Worm (Caenorhabditis elegans) whole organism, L1 larva: ENCODE measurements around the gene Y24D9A.7.

Experiments
- C04F5.9 ChIP-seq: sonication (generic microtip); optimal IDR thresholded peaks from 2 replicates; lab custom pipeline; 2016; ENCODE audit warnings: missing genetic modification characterization, missing compliant biosample characterization
- Y116A8C.19 ChIP-seq: sonication (generic microtip); optimal IDR thresholded peaks from 2 replicates; lab custom pipeline; 2016; ENCODE audit warnings: missing compliant biosample characterization, missing genetic modification characterization, borderline replicate concordance
- aha-1 ChIP-seq: fragments of 150-350 bp; optimal IDR thresholded peaks from 2 replicates; lab custom pipeline; 2014; ENCODE audit warnings: missing biosample characterization, missing genetic modification characterization
- alr-1 ChIP-seq: fragments of 200-800 bp; sonication (Bioruptor generic); optimal IDR thresholded peaks from 2 replicates; lab custom pipeline; 2018; ENCODE audit warnings: borderline replicate concordance, mild to moderate bottlenecking, missing genetic modification characterization, missing compliant biosample characterization
- aly-2 ChIP-seq: fragments of 150-350 bp; optimal IDR thresholded peaks from 2 replicates; lab custom pipeline; 2014; ENCODE audit warnings: missing biosample characterization, missing genetic modification characterization
- ama-1 ChIP-seq: fragments of 150-350 bp; optimal IDR thresholded peaks from 2 replicates; lab custom pipeline; 2014
- blmp-1 ChIP-seq: fragments of 150-350 bp; optimal IDR thresholded peaks from 2 replicates; lab custom pipeline; 2014; ENCODE audit warnings: missing biosample characterization, missing genetic modification characterization
- ceh-8 ChIP-seq: fragments of 200-800 bp; sonication (Bioruptor generic); optimal IDR thresholded peaks from 2 replicates; lab custom pipeline; 2018; ENCODE audit warnings: mild to moderate bottlenecking, missing genetic modification characterization, moderate library complexity, missing compliant biosample characterization
- ceh-90 ChIP-seq: sonication (generic microtip); optimal IDR thresholded peaks from 2 replicates; lab custom pipeline; 2016; ENCODE audit warnings: missing genetic modification characterization, missing compliant biosample characterization
- dsc-1 ChIP-seq: sonication (generic microtip); optimal IDR thresholded peaks from 2 replicates; lab custom pipeline; 2016; ENCODE audit warnings: mild to moderate bottlenecking, missing genetic modification characterization, missing compliant biosample characterization
- efl-1 ChIP-seq, 4 experiments: fragments of 150-350 bp; optimal IDR thresholded peaks in 3 of 4; peaks in 1 of 4; 1 replicate in 1 of 4; 2 replicates in 3 of 4; lab custom pipeline; 2014; ENCODE audit warnings: missing biosample characterization in 2 of 4, missing genetic modification characterization in 2 of 4, missing genetic modification reagents in 2 of 4
- efl-3 ChIP-seq: fragments of 200-800 bp; sonication (Bioruptor generic); optimal IDR thresholded peaks from 2 replicates; lab custom pipeline; 2018; ENCODE audit warnings: mild to moderate bottlenecking, missing genetic modification characterization, missing compliant biosample characterization
- egl-13 ChIP-seq: sonication (generic microtip); optimal IDR thresholded peaks from 2 replicates; lab custom pipeline; 2016; ENCODE audit warnings: missing genotype, missing genetic modification reagents, missing genetic modification characterization, missing compliant biosample characterization
- egl-27 ChIP-seq, 2 experiments: fragments of 150-350 bp in 1 of 2; sonication (generic microtip); optimal IDR thresholded peaks; 3 replicates each; lab custom pipeline; 2017 to 2018; ENCODE audit warnings: missing biosample characterization in 2 of 2, missing genetic modification characterization in 2 of 2, missing genetic modification reagents in 2 of 2
- ets-5 ChIP-seq: fragments of 200-800 bp; sonication (Bioruptor generic); IDR thresholded peaks from 2 replicates; pipeline ENCODE4 v1.3.6; 2022; ENCODE audit warnings: missing genetic modification characterization, missing compliant biosample characterization
- fkh-4 ChIP-seq: sonication (generic microtip); optimal IDR thresholded peaks from 2 replicates; lab custom pipeline; 2016; ENCODE audit warnings: missing compliant biosample characterization, missing genetic modification characterization, borderline replicate concordance
- fkh-8 ChIP-seq: sonication (generic microtip); optimal IDR thresholded peaks from 2 replicates; lab custom pipeline; 2016; ENCODE audit warnings: mild to moderate bottlenecking, missing genetic modification characterization, missing compliant biosample characterization
- fos-1 ChIP-seq: fragments of 150-350 bp; optimal IDR thresholded peaks from 2 replicates; lab custom pipeline; 2014; ENCODE audit warnings: missing biosample characterization, missing genetic modification characterization
- grh-1 ChIP-seq: fragments of 200-800 bp; sonication (Bioruptor generic); IDR thresholded peaks from 2 replicates; pipeline ENCODE4 v1.3.6; 2022; ENCODE audit warnings: missing genetic modification reagents, missing genetic modification characterization, missing compliant biosample characterization
- hlh-4 ChIP-seq: sonication (generic microtip); optimal IDR thresholded peaks from 2 replicates; lab custom pipeline; 2016; ENCODE audit warnings: mild to moderate bottlenecking, missing genetic modification characterization, missing compliant biosample characterization
- hpl-2 ChIP-seq: fragments of 150-350 bp; optimal IDR thresholded peaks from 2 replicates; lab custom pipeline; 2014; ENCODE audit warnings: missing biosample characterization, missing genetic modification reagents, missing genetic modification characterization
- jun-1 ChIP-seq: fragments of 150-350 bp; optimal IDR thresholded peaks from 2 replicates; lab custom pipeline; 2014; ENCODE audit warnings: missing biosample characterization, missing genetic modification reagents, missing genetic modification characterization
- lin-35 ChIP-seq, 2 experiments: fragments of 150-350 bp; optimal IDR thresholded peaks; 2 replicates each; lab custom pipeline; 2014; ENCODE audit warnings: missing biosample characterization in 2 of 2, missing genetic modification characterization in 2 of 2, missing genetic modification reagents in 2 of 2
- lir-3 ChIP-seq: sonication (generic microtip); optimal IDR thresholded peaks from 2 replicates; lab custom pipeline; 2016; ENCODE audit warnings: mild to moderate bottlenecking, missing genetic modification characterization, moderate library complexity, missing compliant biosample characterization; ENCODE audit not compliant: poor library complexity
- lsy-2 ChIP-seq, 2 experiments: fragments of 150-350 bp; optimal IDR thresholded peaks; 2 replicates each; lab custom pipeline; 2014; ENCODE audit warnings: missing biosample characterization in 2 of 2, missing genetic modification characterization in 2 of 2
- mdl-1 ChIP-seq, 2 experiments: fragments of 150-350 bp; optimal IDR thresholded peaks; 2 replicates each; lab custom pipeline; 2014 to 2017; ENCODE audit warnings: missing biosample characterization in 2 of 2, missing genetic modification characterization in 2 of 2, inconsistent platforms in 1 of 2
- nhr-11 ChIP-seq: fragments of 150-350 bp; optimal IDR thresholded peaks from 2 replicates; lab custom pipeline; 2014; ENCODE audit warnings: missing biosample characterization, missing genetic modification characterization
- nhr-12 ChIP-seq: sonication (generic microtip); optimal IDR thresholded peaks from 2 replicates; lab custom pipeline; 2017; ENCODE audit warnings: missing biosample characterization, missing genetic modification characterization
- nhr-19 ChIP-seq: fragments of 200-800 bp; sonication (Bioruptor generic); conservative IDR thresholded peaks from 2 replicates; pipeline ENCODE4 v1.3.6; 2022; ENCODE audit warnings: missing genetic modification characterization, missing compliant biosample characterization
- nhr-20 ChIP-seq: sonication (generic microtip); optimal IDR thresholded peaks from 2 replicates; lab custom pipeline; 2016; ENCODE audit warnings: mild to moderate bottlenecking, missing genetic modification characterization, missing compliant biosample characterization
- nhr-237 ChIP-seq: fragments of 150-350 bp; optimal IDR thresholded peaks from 2 replicates; lab custom pipeline; 2014; ENCODE audit warnings: missing biosample characterization, missing genetic modification characterization
- nhr-28 ChIP-seq: fragments of 150-350 bp; optimal IDR thresholded peaks from 2 replicates; lab custom pipeline; 2014; ENCODE audit warnings: missing biosample characterization, missing genetic modification characterization
- nhr-47 ChIP-seq: sonication (generic microtip); optimal IDR thresholded peaks from 2 replicates; lab custom pipeline; 2016; ENCODE audit warnings: mild to moderate bottlenecking, missing genetic modification characterization, moderate library complexity, missing compliant biosample characterization
- nhr-71 ChIP-seq: sonication (generic microtip); optimal IDR thresholded peaks from 2 replicates; lab custom pipeline; 2016; ENCODE audit warnings: mild to moderate bottlenecking, missing genetic modification characterization, moderate library complexity, missing compliant biosample characterization
- nhr-76 ChIP-seq: sonication (generic microtip); optimal IDR thresholded peaks from 2 replicates; lab custom pipeline; 2017; ENCODE audit warnings: missing biosample characterization, missing genetic modification characterization
- nhr-77 ChIP-seq: fragments of 150-350 bp; optimal IDR thresholded peaks from 2 replicates; lab custom pipeline; 2014; ENCODE audit warnings: missing biosample characterization, missing genetic modification characterization
- nhr-84 ChIP-seq: sonication (generic microtip); optimal IDR thresholded peaks from 2 replicates; lab custom pipeline; 2017; ENCODE audit warnings: missing biosample characterization, missing genetic modification characterization
- nhr-90 ChIP-seq: sonication (generic microtip); optimal IDR thresholded peaks from 2 replicates; lab custom pipeline; 2016; ENCODE audit warnings: mild to moderate bottlenecking, missing genetic modification characterization, missing compliant biosample characterization; ENCODE audit not compliant: poor library complexity
- pag-3 ChIP-seq: sonication (generic microtip); optimal IDR thresholded peaks from 2 replicates; lab custom pipeline; 2017; ENCODE audit warnings: missing genetic modification characterization, mild to moderate bottlenecking, missing compliant biosample characterization, antibody characterized with exemption, borderline replicate concordance; ENCODE audit not compliant: insufficient read depth
- pqm-1 ChIP-seq: sonication (generic microtip); optimal IDR thresholded peaks from 3 replicates; lab custom pipeline; 2017; ENCODE audit warnings: missing biosample characterization, missing genetic modification characterization
- rnt-1 ChIP-seq: sonication (generic microtip); optimal IDR thresholded peaks from 2 replicates; lab custom pipeline; 2016; ENCODE audit warnings: mild to moderate bottlenecking, missing genetic modification characterization, moderate library complexity, missing compliant biosample characterization
- skn-1 ChIP-seq: fragments of 150-350 bp; optimal IDR thresholded peaks from 2 replicates; lab custom pipeline; 2014; ENCODE audit warnings: missing biosample characterization, missing genetic modification characterization
- snpc-4 ChIP-seq: fragments of 150-350 bp; optimal IDR thresholded peaks from 2 replicates; lab custom pipeline; 2014; ENCODE audit warnings: missing biosample characterization, missing genetic modification characterization
- sptf-1 ChIP-seq: fragments of 150-350 bp; optimal IDR thresholded peaks from 2 replicates; lab custom pipeline; 2014; ENCODE audit warnings: missing biosample characterization, missing genetic modification characterization
- sup-37 ChIP-seq: fragments of 200-800 bp; sonication (Bioruptor generic); optimal IDR thresholded peaks from 2 replicates; lab custom pipeline; 2018; ENCODE audit warnings: mild to moderate bottlenecking, missing genetic modification characterization, missing compliant biosample characterization
- tbx-2 ChIP-seq: sonication (generic microtip); optimal IDR thresholded peaks from 2 replicates; lab custom pipeline; 2016; ENCODE audit warnings: missing genetic modification characterization, missing compliant biosample characterization
- unc-130 ChIP-seq: fragments of 150-350 bp; optimal IDR thresholded peaks from 2 replicates; lab custom pipeline; 2017; ENCODE audit warnings: missing biosample characterization, missing genetic modification characterization, inconsistent platforms
- unc-30 ChIP-seq: sonication (generic microtip); optimal IDR thresholded peaks from 2 replicates; lab custom pipeline; 2017; ENCODE audit warnings: missing biosample characterization, missing genetic modification characterization
- unc-62 ChIP-seq: fragments of 150-350 bp; optimal IDR thresholded peaks from 2 replicates; lab custom pipeline; 2014; ENCODE audit warnings: missing biosample characterization, missing genetic modification reagents, missing genetic modification characterization
- unc-98 ChIP-seq: fragments of 200-800 bp; sonication (Bioruptor generic); IDR thresholded peaks from 2 replicates; pipeline ENCODE4 v1.3.6; 2022; ENCODE audit warnings: missing genetic modification characterization, missing compliant biosample characterization
- zag-1 ChIP-seq: fragments of 150-350 bp; optimal IDR thresholded peaks from 2 replicates; lab custom pipeline; 2014; ENCODE audit warnings: missing biosample characterization, missing genetic modification characterization
- zip-4 ChIP-seq: fragments of 200-800 bp; sonication (Bioruptor generic); optimal IDR thresholded peaks from 2 replicates; lab custom pipeline; 2018; ENCODE audit warnings: mild to moderate bottlenecking, missing genetic modification characterization, moderate library complexity, missing compliant biosample characterization
- ztf-4 ChIP-seq: fragments of 150-350 bp; optimal IDR thresholded peaks from 2 replicates; lab custom pipeline; 2014; ENCODE audit warnings: missing biosample characterization, missing genetic modification characterization

The Y24D9A.7 gene

ce11 chrIV:4360497-4360896 is 44.5 kb downstream of the Y24D9A.7 start, which contains the start of gene F55F10.1:
Gene F55F10.1, plus strand, starts transcription at chrIV:4360837.
- TF ChIP-seq mdl-1 (tag; optimal IDR thresholded peaks at IDR 0.05; lab: Kevin White, UChicago): peak in 1 of 2 experiments; percentile 19
- TF ChIP-seq nhr-71 (tag; lab: Kevin White, UChicago): peak; percentile 87
- peak; percentile 27 for TF ChIP-seq zag-1 (tag; lab: Kevin White, UChicago)
- TF ChIP-seq C04F5.9 (tag; lab: Kevin White, UChicago): peak; percentile 20
- TF ChIP-seq nhr-28 (tag; lab: Kevin White, UChicago): no peak
- no peak for TF ChIP-seq sup-37
- no peak for TF ChIP-seq ceh-8 (GFP tag; lab: Kevin White, UChicago)
- TF ChIP-seq efl-1 (optimal IDR thresholded peaks at IDR 0.05; lab: Kevin White, UChicago): peak; percentile 77 to 87
- TF ChIP-seq efl-1 (GFP tag; optimal IDR thresholded peaks at IDR 0.05 in 1 of 2; lab: Kevin White, UChicago): peak; percentile 85 to 98
- TF ChIP-seq zip-4 (GFP tag; lab: Kevin White, UChicago): peak; percentile 46
- peak; percentile 81 for TF ChIP-seq rnt-1 (tag; lab: Kevin White, UChicago)
- TF ChIP-seq lin-35 (GFP tag; optimal IDR thresholded peaks at IDR 0.05; lab: Kevin White, UChicago): peak; percentile 81 to 85
- TF ChIP-seq ztf-4 (tag; lab: Kevin White, UChicago): no peak
- no peak for TF ChIP-seq ets-5 (GFP tag; lab: Robert Waterston, UW)
- TF ChIP-seq nhr-76 (tag; lab: Kevin White, UChicago): no peak
- peak; percentile 27 for TF ChIP-seq fkh-8 (tag; lab: Kevin White, UChicago)
- TF ChIP-seq nhr-20 (tag; lab: Kevin White, UChicago): peak; percentile 66
- TF ChIP-seq aha-1 (tag; lab: Kevin White, UChicago): no peak
- no peak for TF ChIP-seq lir-3 (tag; lab: Kevin White, UChicago)
- TF ChIP-seq unc-98: no peak
- TF ChIP-seq unc-30 (tag; lab: Kevin White, UChicago): no peak
- peak; percentile 61 for TF ChIP-seq nhr-90 (tag; lab: Kevin White, UChicago)
- TF ChIP-seq dsc-1 (tag; lab: Kevin White, UChicago): no peak
- TF ChIP-seq hpl-2 (GFP tag; lab: Kevin White, UChicago): no peak
- no peak for TF ChIP-seq sptf-1 (tag; lab: Kevin White, UChicago)
- TF ChIP-seq unc-130 (tag; lab: Kevin White, UChicago): peak; percentile 80
- TF ChIP-seq nhr-77 (tag; lab: Kevin White, UChicago): no peak
- TF ChIP-seq egl-13 (tag; lab: Kevin White, UChicago): peak; percentile 17
- no peak for TF ChIP-seq egl-27 (tag; optimal IDR thresholded peaks at IDR 0.05; lab: Kevin White, UChicago)
- peak; percentile 65 for TF ChIP-seq nhr-19 (GFP tag; lab: Robert Waterston, UW)
- no peak for TF ChIP-seq blmp-1 (tag; lab: Kevin White, UChicago)
- peak; percentile 60 for TF ChIP-seq skn-1 (tag; lab: Kevin White, UChicago)
- peak; percentile 56 for TF ChIP-seq snpc-4 (tag; lab: Kevin White, UChicago)
- TF ChIP-seq ceh-90: peak; percentile 29
- TF ChIP-seq fos-1 (tag; lab: Kevin White, UChicago): no peak
- TF ChIP-seq fkh-4 (tag; lab: Kevin White, UChicago): no peak
- peak; percentile 12 for TF ChIP-seq nhr-237 (tag; lab: Kevin White, UChicago)
- TF ChIP-seq tbx-2 (tag; lab: Kevin White, UChicago): peak; percentile 77
- peak; percentile 77 for TF ChIP-seq jun-1
- peak; percentile 11 for TF ChIP-seq aly-2
- TF ChIP-seq nhr-11: peak; percentile 38
- no peak for TF ChIP-seq nhr-84 (tag; lab: Kevin White, UChicago)
- TF ChIP-seq nhr-47 (tag; lab: Kevin White, UChicago): peak; percentile 86
- TF ChIP-seq efl-3 (GFP tag; lab: Kevin White, UChicago): no peak
- no peak for TF ChIP-seq unc-62 (GFP tag; lab: Kevin White, UChicago)
- TF ChIP-seq alr-1: no peak
- TF ChIP-seq lsy-2 (tag; optimal IDR thresholded peaks at IDR 0.05; lab: Kevin White, UChicago): peak; percentile 85 to 86
- TF ChIP-seq grh-1 (GFP tag; lab: Robert Waterston, UW): peak; percentile 49
- TF ChIP-seq nhr-12: no peak
- no peak for TF ChIP-seq ama-1 (lab: Kevin White, UChicago)
- TF ChIP-seq pqm-1 (tag; lab: Kevin White, UChicago): no peak
- no peak for TF ChIP-seq pag-3 (tag; lab: Kevin White, UChicago)
- no peak for TF ChIP-seq Y116A8C.19 (tag; lab: Kevin White, UChicago)
- TF ChIP-seq hlh-4 (tag; lab: Kevin White, UChicago): no peak
